Worm (Caenorhabditis elegans): ENCODE results near the gene pam-1.

Gene pam-1

DNA sequence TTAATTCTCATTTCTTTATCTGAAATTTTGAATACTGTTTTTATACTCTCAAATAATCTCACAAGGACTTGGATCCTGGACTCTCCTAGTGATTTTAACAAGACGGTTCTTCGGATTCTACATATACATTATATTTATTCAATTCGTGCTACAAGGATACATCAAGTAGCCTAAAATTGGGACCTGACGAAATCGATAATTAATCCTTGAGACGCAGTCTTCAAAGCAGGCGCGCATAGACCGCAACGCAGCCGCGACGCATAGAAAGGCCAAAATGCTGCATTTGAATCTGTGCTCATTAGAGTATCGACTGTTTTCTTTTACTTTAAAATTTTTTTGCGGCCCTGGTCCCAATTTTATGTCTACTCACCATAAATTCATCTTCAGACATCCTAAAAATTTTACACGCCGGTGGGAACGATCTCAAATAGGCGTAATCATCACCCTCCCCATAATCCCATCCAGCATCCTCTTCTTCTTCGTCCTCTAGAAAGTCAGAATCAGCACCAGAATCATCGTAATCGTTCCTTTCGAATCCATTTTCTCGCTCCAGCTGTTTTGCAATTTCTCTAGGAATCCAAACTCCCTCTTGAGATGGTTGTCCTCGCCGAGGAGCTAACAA, 24.6 kb upstream of the pam-1 start, which contains the start of gene cec-4:
Gene cec-4 (plus strand): TSS at position 572 of the 622 bp plus-strand sequence.
- peak; percentile 8 for TF ChIP-seq ceh-63 (GFP tag; optimal IDR thresholded peaks at IDR 0.05)
- peak in 1 of 2 experiments; percentile 15 for TF ChIP-seq efl-1 (optimal IDR thresholded peaks at IDR 0.05)
- TF ChIP-seq efl-1 (GFP tag; optimal IDR thresholded peaks at IDR 0.05 in 1 of 2), result no peak
- no peak for TF ChIP-seq grh-1 (GFP tag; IDR thresholded peaks at IDR 0.05)
- no peak for TF ChIP-seq nhr-20 (tag; optimal IDR thresholded peaks at IDR 0.05)
- TF ChIP-seq lir-3 (tag; optimal IDR thresholded peaks at IDR 0.05; ENCODE audit: poor library complexity), result no peak
- TF ChIP-seq hlh-4 (tag; optimal IDR thresholded peaks at IDR 0.05), result no peak

DNA sequence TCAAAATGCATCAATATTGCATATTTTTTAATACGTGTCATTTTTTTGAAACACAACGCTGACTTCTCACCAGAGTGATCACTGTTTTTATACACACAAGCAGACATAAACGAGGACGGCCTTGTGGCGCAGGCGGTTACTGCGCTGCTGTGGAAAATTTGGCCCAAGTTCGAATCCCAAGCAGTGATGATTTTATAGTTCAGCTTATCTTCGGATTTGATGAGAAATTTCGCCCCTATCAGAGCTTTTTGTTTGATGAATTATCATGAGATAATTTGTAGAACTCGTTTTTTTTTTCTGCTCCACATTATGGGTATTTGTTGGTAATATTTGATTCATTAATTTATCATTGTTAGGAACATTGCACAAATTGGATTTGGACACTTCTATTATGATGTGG, 23.3 kb upstream of the pam-1 start:
- peak; percentile 54 for TF ChIP-seq ztf-4 (tag; optimal IDR thresholded peaks at IDR 0.05)
- peak; percentile 76 for TF ChIP-seq mep-1 (tag; optimal IDR thresholded peaks at IDR 0.05)
- peak; percentile 17 for TF ChIP-seq sox-4 (tag; optimal IDR thresholded peaks at IDR 0.05)
- no peak for TF ChIP-seq nhr-237 (tag; optimal IDR thresholded peaks at IDR 0.05)
- TF ChIP-seq elt-2 (tag; optimal IDR thresholded peaks at IDR 0.05), result peak; percentile 35
- no peak for TF ChIP-seq ceh-8 (GFP tag; optimal IDR thresholded peaks at IDR 0.05)
- peak; percentile 53 to 60 for TF ChIP-seq efl-1 (optimal IDR thresholded peaks at IDR 0.05)
- peak; percentile 52 to 95 for TF ChIP-seq efl-1 (GFP tag; optimal IDR thresholded peaks at IDR 0.05 in 1 of 2)
- TF ChIP-seq lsy-2 (tag; optimal IDR thresholded peaks at IDR 0.05), result peak; percentile 60 to 83
- TF ChIP-seq vab-15 (tag; optimal IDR thresholded peaks at IDR 0.05), result peak; percentile 53
- peak; percentile 14 for TF ChIP-seq pax-3 (tag; optimal IDR thresholded peaks at IDR 0.05)
- TF ChIP-seq skn-1 (tag; optimal IDR thresholded peaks at IDR 0.05), result peak; percentile 39
- TF ChIP-seq swsn-7 (tag; optimal IDR thresholded peaks at IDR 0.05), result peak; percentile 69
- no peak for TF ChIP-seq alr-1 (tag; optimal IDR thresholded peaks at IDR 0.05; ENCODE audit: borderline replicate concordance)
- peak; percentile 65 for TF ChIP-seq rnt-1 (tag; optimal IDR thresholded peaks at IDR 0.05)
- no peak for TF ChIP-seq Y116A8C.19 (tag; optimal IDR thresholded peaks at IDR 0.05; ENCODE audit: borderline replicate concordance)
- peak; percentile 13 for TF ChIP-seq lir-3 (tag; optimal IDR thresholded peaks at IDR 0.05; ENCODE audit: poor library complexity)
- TF ChIP-seq lin-13 (GFP tag; optimal IDR thresholded peaks at IDR 0.05), result peak; percentile 55
- TF ChIP-seq C16A3.4 (tag; optimal IDR thresholded peaks at IDR 0.05), result peak; percentile 79
- TF ChIP-seq dpl-1 (GFP tag; optimal IDR thresholded peaks at IDR 0.05), result peak in 2 of 3 experiments; percentile 48 to 53
- no peak for TF ChIP-seq hlh-4 (tag; optimal IDR thresholded peaks at IDR 0.05)
- peak; percentile 66 for TF ChIP-seq dsc-1 (tag; optimal IDR thresholded peaks at IDR 0.05)
- TF ChIP-seq lin-39 (tag; optimal IDR thresholded peaks at IDR 0.05), result peak; percentile 1
- TF ChIP-seq irx-1 (tag; optimal IDR thresholded peaks at IDR 0.05), result peak; percentile 71
- TF ChIP-seq ets-5 (GFP tag; IDR thresholded peaks at IDR 0.05), result no peak
- peak; percentile 65 to 75 for TF ChIP-seq lin-35 (GFP tag; optimal IDR thresholded peaks at IDR 0.05)
- TF ChIP-seq isw-1 (GFP tag; IDR thresholded peaks at IDR 0.05), result no peak
- TF ChIP-seq ces-1 (GFP tag; optimal IDR thresholded peaks at IDR 0.05), result no peak
- peak; percentile 59 for TF ChIP-seq nhr-20 (tag; optimal IDR thresholded peaks at IDR 0.05)
- peak; percentile 47 for TF ChIP-seq jun-1 (tag; optimal IDR thresholded peaks at IDR 0.05)
- peak; percentile 45 for TF ChIP-seq F16B12.6 (tag; optimal IDR thresholded peaks at IDR 0.05)
- TF ChIP-seq snu-23 (GFP tag; optimal IDR thresholded peaks at IDR 0.05), result peak; percentile 83
- TF ChIP-seq hpl-2 (GFP tag; optimal IDR thresholded peaks at IDR 0.05), result peak; percentile 50
- peak; percentile 55 for TF ChIP-seq blmp-1 (tag; optimal IDR thresholded peaks at IDR 0.05)
- peak; percentile 35; the same call in 1 of the 2 replicates for TF ChIP-seq grh-1 (GFP tag; IDR thresholded peaks at IDR 0.05)
- peak; percentile 54 for TF ChIP-seq fos-1 (tag; optimal IDR thresholded peaks at IDR 0.05)
- TF ChIP-seq nhr-19 (GFP tag; conservative IDR thresholded peaks at IDR 0.05), result no peak
- peak; percentile 79 for TF ChIP-seq nhr-47 (tag; optimal IDR thresholded peaks at IDR 0.05)
- TF ChIP-seq snpc-4 (tag; optimal IDR thresholded peaks at IDR 0.05), result peak; percentile 45
- peak in 2 of 6 experiments; percentile 0 to 68 for TF ChIP-seq elt-3 (tag; optimal IDR thresholded peaks at IDR 0.05)
- TF ChIP-seq nhr-90 (tag; optimal IDR thresholded peaks at IDR 0.05; ENCODE audit: poor library complexity), result peak; percentile 76
- no peak for TF ChIP-seq zip-4 (GFP tag; optimal IDR thresholded peaks at IDR 0.05)
- peak; percentile 70 for TF ChIP-seq unc-130 (tag; optimal IDR thresholded peaks at IDR 0.05)
- peak in 1 of 2 experiments; percentile 56 for TF ChIP-seq mdl-1 (tag; optimal IDR thresholded peaks at IDR 0.05)
- TF ChIP-seq unc-86 (tag; optimal IDR thresholded peaks at IDR 0.05), result peak; percentile 17
- TF ChIP-seq tbx-2 (tag; optimal IDR thresholded peaks at IDR 0.05), result peak; percentile 33
- TF ChIP-seq lin-15B (tag; optimal IDR thresholded peaks at IDR 0.05), result peak; percentile 15

All from whole organism, L1 larva.